Fruit fly (Drosophila melanogaster): Measurements from ENCODE around the gene shps.

Gene shps

dm6 chr3R:24263588-24264413 is 15.6 kb upstream of the shps start (continued):
- TF ChIP-seq CG16815 (GFP tag; optimal IDR thresholded peaks at IDR 0.05) (no peak), E2f1 (GFP tag; IDR thresholded peaks at IDR 0.05) (no peak), Pdp1 (GFP tag; optimal IDR thresholded peaks at IDR 0.05) (no peak), CG7556 (GFP tag; optimal IDR thresholded peaks at IDR 0.05) (no peak), CG9876 (GFP tag; optimal IDR thresholded peaks at IDR 0.05) (no peak), CG2202 (tag; optimal IDR thresholded peaks at IDR 0.05) (no peak), Nf-YC (tag; optimal IDR thresholded peaks at IDR 0.05) (no peak), bcd (GFP tag; optimal IDR thresholded peaks at IDR 0.05) (peak; percentile 14), usp (GFP tag; optimal IDR thresholded peaks at IDR 0.05) (no peak), emc (GFP tag; optimal IDR thresholded peaks at IDR 0.05) (no peak)

- TF ChIP-seq run (tag; optimal IDR thresholded peaks at IDR 0.05) (no peak), CG8290 (GFP tag; optimal IDR thresholded peaks at IDR 0.05) (no peak), CG8290 (tag; optimal IDR thresholded peaks at IDR 0.05) (peak in 1 of 2 experiments; percentile 9), HmgZ (tag; optimal IDR thresholded peaks at IDR 0.05) (peak; percentile 22), eve (GFP tag; optimal IDR thresholded peaks at IDR 0.05) (peak in 1 of 2 experiments; percentile 16), CG13287 (GFP tag; IDR thresholded peaks at IDR 0.05; ENCODE audit: partially characterized antibody) (peak; percentile 6; the same call in 1 of the 2 replicates), Mes4 (GFP tag; optimal IDR thresholded peaks at IDR 0.05) (no peak), scrt (GFP tag; optimal IDR thresholded peaks at IDR 0.05) (peak; percentile 96), CG12659 (GFP tag; optimal IDR thresholded peaks at IDR 0.05) (no peak), CG17328 (GFP tag; IDR thresholded peaks at IDR 0.05) (no peak), unc-4 (GFP tag; IDR thresholded peaks at IDR 0.05; ENCODE audit: partially characterized antibody) (peak; percentile 40; the same call in 1 of the 2 replicates), HLHmδ (GFP tag; optimal IDR thresholded peaks at IDR 0.05) (no peak), phol (tag; optimal IDR thresholded peaks at IDR 0.05) (no peak), CG10543 (GFP tag; optimal IDR thresholded peaks at IDR 0.05) (peak; percentile 44), Gug (GFP tag; IDR thresholded peaks at IDR 0.05) (no peak), CG5180 (GFP tag; optimal IDR thresholded peaks at IDR 0.05) (peak; percentile 45), CG7372 (GFP tag; IDR thresholded peaks at IDR 0.05) (no peak), insv (GFP tag; optimal IDR thresholded peaks at IDR 0.05) (no peak), CG6791 (GFP tag; IDR thresholded peaks at IDR 0.05; ENCODE audit: partially characterized antibody) (0 out of 3 replicates have a peak, but pooled peaks have one; percentile 6), corto (GFP tag; optimal IDR thresholded peaks at IDR 0.05) (no peak), Sox100B (GFP tag; optimal IDR thresholded peaks at IDR 0.05) (peak; percentile 4), CG13894 (tag; optimal IDR thresholded peaks at IDR 0.05) (no peak), CG5245 (GFP tag; optimal IDR thresholded peaks at IDR 0.05) (no peak), HHEX (GFP tag; optimal IDR thresholded peaks at IDR 0.05) (peak; percentile 25), sna (GFP tag; IDR thresholded peaks at IDR 0.05; ENCODE audit: partially characterized antibody) (0 out of 2 replicates have a peak, but pooled peaks have one; percentile 30), CG10565 (GFP tag; optimal IDR thresholded peaks at IDR 0.05) (no peak), Scr (GFP tag; IDR thresholded peaks at IDR 0.05; ENCODE audit: partially characterized antibody) (peak; percentile 48; the same call in 1 of the 2 replicates), Bdp1 (GFP tag; optimal IDR thresholded peaks at IDR 0.05) (peak; percentile 97), CG12236 (GFP tag; optimal IDR thresholded peaks at IDR 0.05) (no peak), ems (GFP tag; optimal IDR thresholded peaks at IDR 0.05) (no peak), bowl (GFP tag; IDR thresholded peaks at IDR 0.05) (no peak), chinmo (GFP tag; IDR thresholded peaks at IDR 0.05; ENCODE audit: partially characterized antibody) (0 out of 4 replicates have a peak, but pooled peaks have one; percentile 16), CG3281 (GFP tag; optimal IDR thresholded peaks at IDR 0.05) (no peak), CG42726 (GFP tag; IDR thresholded peaks at IDR 0.05; ENCODE audit: partially characterized antibody) (peak; percentile 68; the same call in 1 of the 2 replicates)
Measured at dm6 chr3R:24264414-24265363, 14.7 kb upstream of the shps start.

Measured in whole organism, embryonic.